Worm (Caenorhabditis elegans): ENCODE data around the gene T24C2.5.
A peak's percentile ranks its signal among the peaks of the same experiment; 100 is the strongest.

Gene T24C2.5

DNA sequence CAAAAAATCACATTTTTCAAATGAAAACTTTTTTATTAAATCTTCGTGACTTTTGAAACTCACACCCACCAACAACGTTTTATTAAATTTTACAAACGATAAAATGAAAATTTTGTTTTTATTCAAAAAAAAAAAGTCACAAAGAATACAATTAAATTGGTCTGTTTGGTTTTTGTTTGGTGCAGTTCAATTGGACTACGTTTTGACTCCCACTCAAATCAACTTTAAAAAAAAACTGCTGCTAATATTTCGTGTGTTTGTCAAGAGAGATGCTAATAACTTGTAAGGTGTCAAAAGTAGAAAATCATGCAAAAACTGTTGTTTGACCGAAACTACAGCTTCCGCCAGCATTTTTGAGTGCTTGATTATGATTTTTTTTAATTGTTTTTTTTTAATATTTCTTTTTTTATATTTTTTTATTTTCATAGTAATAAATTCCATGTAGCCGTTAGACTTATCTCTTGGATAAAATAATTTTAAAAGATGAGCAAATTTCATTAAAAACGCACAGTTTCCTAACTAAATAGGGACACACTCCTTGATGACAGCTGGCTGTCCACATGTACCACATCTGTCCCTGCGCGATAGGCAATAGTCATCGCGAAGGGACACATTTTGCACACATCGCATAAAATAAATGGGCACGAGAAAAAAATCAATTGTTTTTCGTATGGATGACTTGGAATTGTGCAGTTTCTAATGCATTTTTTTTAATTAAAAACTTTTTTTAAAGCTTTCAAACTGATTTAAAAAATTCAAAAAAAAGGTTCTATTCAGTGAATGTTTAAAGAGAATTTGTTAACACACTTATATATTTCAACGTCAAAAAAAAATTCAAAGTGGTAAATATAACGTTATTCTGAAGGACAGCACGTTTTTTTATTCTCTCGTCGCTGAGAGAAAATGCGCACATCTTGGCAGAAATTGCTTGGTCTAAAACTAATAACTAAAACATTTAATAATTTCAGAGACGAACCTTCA, 8.6 kb upstream of the T24C2.5 start (continued):
- TF ChIP-seq unc-3 (GFP tag; conservative IDR thresholded peaks at IDR 0.05) (0 out of 2 replicates have a peak, but pooled peaks have one; percentile 53), unc-3 (tag; optimal IDR thresholded peaks at IDR 0.05) (peak; percentile 64), pqm-1 (tag; optimal IDR thresholded peaks at IDR 0.05) (peak; percentile 84), ceh-34 (tag; optimal IDR thresholded peaks at IDR 0.05) (peak; percentile 92), hlh-30 (tag; optimal IDR thresholded peaks at IDR 0.05; ENCODE audit: insufficient read depth) (peak; percentile 87), sox-2 (GFP tag; IDR thresholded peaks at IDR 0.05) (peak; percentile 79), nhr-11 (tag; optimal IDR thresholded peaks at IDR 0.05) (peak; percentile 98), elt-4 (tag; optimal IDR thresholded peaks at IDR 0.05) (no peak), sdc-2 (tag; optimal IDR thresholded peaks at IDR 0.05) (peak; percentile 100), ceh-48 (tag; optimal IDR thresholded peaks at IDR 0.05) (peak; percentile 99), unc-55 (GFP tag; optimal IDR thresholded peaks at IDR 0.05) (peak; percentile 94), Y22D7AL.16 (tag; optimal IDR thresholded peaks at IDR 0.05) (no peak), eyg-1 (tag; optimal IDR thresholded peaks at IDR 0.05) (peak; percentile 62), nhr-232 (tag; optimal IDR thresholded peaks at IDR 0.05) (no peak), ref-2 (tag; optimal IDR thresholded peaks at IDR 0.05) (peak; percentile 95), lim-6 (tag; optimal IDR thresholded peaks at IDR 0.05) (peak; percentile 4), rnt-1 (tag; optimal IDR thresholded peaks at IDR 0.05) (peak; percentile 90), ceh-9 (tag; optimal IDR thresholded peaks at IDR 0.05) (no peak), ets-4 (tag; optimal IDR thresholded peaks at IDR 0.05) (peak; percentile 75), ceh-30 (tag; optimal IDR thresholded peaks at IDR 0.05) (peak; percentile 92), K09A11.1 (tag; optimal IDR thresholded peaks at IDR 0.05; ENCODE audit: insufficient read depth) (peak; percentile 89), pag-3 (tag; optimal IDR thresholded peaks at IDR 0.05; ENCODE audit: borderline replicate concordance) (no peak), dmd-4 (tag; optimal IDR thresholded peaks at IDR 0.05; ENCODE audit: borderline replicate concordance) (no peak), syd-9 (tag; optimal IDR thresholded peaks at IDR 0.05) (peak; percentile 79), ama-1 (optimal IDR thresholded peaks at IDR 0.05) (no peak), dve-1 (tag; optimal IDR thresholded peaks at IDR 0.05) (peak; percentile 96), che-1 (tag; optimal IDR thresholded peaks at IDR 0.05) (no peak), ceh-45 (GFP tag; IDR thresholded peaks at IDR 0.05) (no peak), ceh-22 (tag; optimal IDR thresholded peaks at IDR 0.05) (peak; percentile 78), fkh-10 (GFP tag; optimal IDR thresholded peaks at IDR 0.05) (peak; percentile 73), pha-2 (tag; optimal IDR thresholded peaks at IDR 0.05) (peak; percentile 68), nfya-1 (tag; optimal IDR thresholded peaks at IDR 0.05) (peak; percentile 98), fax-1 (tag; optimal IDR thresholded peaks at IDR 0.05) (no peak), ttx-3 (tag; optimal IDR thresholded peaks at IDR 0.05) (peak; percentile 75), ceh-14 (tag; optimal IDR thresholded peaks at IDR 0.05) (peak; percentile 87), F13H6.1 (tag; optimal IDR thresholded peaks at IDR 0.05) (peak; percentile 64), zip-5 (tag; optimal IDR thresholded peaks at IDR 0.05) (peak; percentile 31), C38D4.7 (GFP tag; optimal IDR thresholded peaks at IDR 0.05) (no peak), C08G9.2 (tag; optimal IDR thresholded peaks at IDR 0.05) (peak; percentile 68), mec-3 (tag; optimal IDR thresholded peaks at IDR 0.05; ENCODE audit: borderline replicate concordance) (no peak), pha-4 (tag; optimal IDR thresholded peaks at IDR 0.05) (no peak), tbx-7 (tag; optimal IDR thresholded peaks at IDR 0.05) (peak; percentile 56), ceh-2 (tag; optimal IDR thresholded peaks at IDR 0.05) (peak; percentile 72)
